Worm (Caenorhabditis elegans): ENCODE data around the gene F28H6.8.

Gene F28H6.8

ce11 chrX:14084230-14084629, 49.9 kb downstream of the F28H6.8 start, which contains the start of gene C33G3.6 (continued):
- TF ChIP-seq egl-18 (GFP tag; IDR thresholded peaks at IDR 0.05), result no peak
- TF ChIP-seq dox-1 (GFP tag; IDR thresholded peaks at IDR 0.05), result no peak
